Worm (Caenorhabditis elegans) whole organism, L1 larva: ENCODE measurements around the gene C25F9.12.

Source experiments
- aha-1 ChIP-seq: fragments of 150-350 bp; optimal IDR thresholded peaks from 2 replicates; lab custom pipeline; 2014; ENCODE audit warnings: missing biosample characterization, missing genetic modification characterization
- blmp-1 ChIP-seq: fragments of 150-350 bp; optimal IDR thresholded peaks from 2 replicates; lab custom pipeline; 2014; ENCODE audit warnings: missing biosample characterization, missing genetic modification characterization
- dpl-1 ChIP-seq, 3 experiments: fragments of 150-350 bp in 2 of 3; sonication (generic microtip) in 1 of 3; optimal IDR thresholded peaks; 2 replicates each; lab custom pipeline; 2014 to 2017; ENCODE audit warnings: missing biosample characterization in 3 of 3, missing genetic modification characterization in 3 of 3, missing genetic modification reagents in 3 of 3
- jun-1 ChIP-seq: fragments of 150-350 bp; optimal IDR thresholded peaks from 2 replicates; lab custom pipeline; 2014; ENCODE audit warnings: missing biosample characterization, missing genetic modification reagents, missing genetic modification characterization
- nhr-90 ChIP-seq: sonication (generic microtip); optimal IDR thresholded peaks from 2 replicates; lab custom pipeline; 2016; ENCODE audit warnings: mild to moderate bottlenecking, missing genetic modification characterization, missing compliant biosample characterization; ENCODE audit not compliant: poor library complexity
- zip-4 ChIP-seq: fragments of 200-800 bp; sonication (Bioruptor generic); optimal IDR thresholded peaks from 2 replicates; lab custom pipeline; 2018; ENCODE audit warnings: mild to moderate bottlenecking, missing genetic modification characterization, moderate library complexity, missing compliant biosample characterization

DNA sequence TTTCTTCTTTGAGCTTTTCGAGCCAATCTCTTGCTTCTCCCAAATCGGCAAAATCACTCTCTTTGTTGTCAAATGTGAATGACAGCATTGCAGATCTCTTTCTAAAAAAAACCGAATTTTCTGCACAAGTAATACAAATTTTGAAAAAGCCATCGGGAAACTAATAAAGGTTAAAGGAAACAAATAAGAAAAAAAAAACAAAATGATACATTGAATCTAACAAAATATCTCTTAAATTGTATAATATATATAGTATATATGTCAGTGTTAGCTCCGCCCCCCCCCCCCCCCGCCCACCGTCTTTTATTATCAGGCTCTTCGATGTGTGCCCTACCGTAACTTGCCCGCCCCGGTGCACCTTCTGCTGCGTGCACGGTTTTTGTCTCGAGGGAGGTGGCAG lies 30.2 kb upstream of the C25F9.12 start, which contains the start of gene C25F9.11:
- TF ChIP-seq blmp-1 (tag; lab: Kevin White, UChicago) = no peak
- no peak for TF ChIP-seq dpl-1 (GFP tag; optimal IDR thresholded peaks at IDR 0.05; lab: Kevin White, UChicago)
- no peak for TF ChIP-seq jun-1 (tag; lab: Kevin White, UChicago)
- TF ChIP-seq zip-4 (GFP tag; lab: Kevin White, UChicago) = no peak
- TF ChIP-seq nhr-90 (tag; lab: Kevin White, UChicago) = no peak
- TF ChIP-seq aha-1 (tag; lab: Kevin White, UChicago) = no peak
